Worm (Caenorhabditis elegans) whole organism, young adult: ENCODE data around the gene C45B2.8.

Experiments
- B0336.3 ChIP-seq: fragments of 200-800 bp; sonication (Bioruptor generic); IDR thresholded peaks from 2 replicates; pipeline ENCODE4 v1.3.6; 2022; ENCODE audit warnings: missing genetic modification characterization, missing compliant biosample characterization
- D2030.7 ChIP-seq: fragments of 200-800 bp; sonication (Bioruptor generic); IDR thresholded peaks from 2 replicates; pipeline ENCODE4 v1.3.6; 2022; ENCODE audit warnings: missing genetic modification reagents, missing genetic modification characterization, missing compliant biosample characterization
- F10E7.11 ChIP-seq: sonication (generic microtip); optimal IDR thresholded peaks from 2 replicates; lab custom pipeline; 2017; ENCODE audit warnings: mild to moderate bottlenecking, missing genetic modification characterization, moderate library complexity, missing compliant biosample characterization
- F23B12.7 ChIP-seq: sonication (generic microtip); optimal IDR thresholded peaks from 2 replicates; lab custom pipeline; 2017; ENCODE audit warnings: missing genetic modification characterization, mild to moderate bottlenecking, missing compliant biosample characterization, antibody characterized with exemption, moderate library complexity; ENCODE audit not compliant: insufficient read depth
- ama-1 ChIP-seq, 3 experiments: fragments of 150-350 bp in 1 of 3; sonication (generic microtip) in 2 of 3; optimal IDR thresholded peaks; 2 replicates each; lab custom pipeline; 2014 to 2018; ENCODE audit warnings: missing biosample characterization in 2 of 3, missing genetic modification characterization in 2 of 3, missing genetic modification reagents in 2 of 3
- efl-1 ChIP-seq: fragments of 150-350 bp; optimal IDR thresholded peaks from 2 replicates; lab custom pipeline; 2014; ENCODE audit warnings: missing biosample characterization, missing genetic modification reagents, missing genetic modification characterization
- ets-4 ChIP-seq: fragments of 200-800 bp; sonication (Bioruptor generic); optimal IDR thresholded peaks from 2 replicates; lab custom pipeline; 2018; ENCODE audit warnings: mild to moderate bottlenecking, missing genetic modification characterization, missing compliant biosample characterization
- mel-28 ChIP-seq: sonication (generic microtip); optimal IDR thresholded peaks from 2 replicates; lab custom pipeline; 2016; ENCODE audit warnings: borderline replicate concordance, mild to moderate bottlenecking, missing genetic modification characterization, missing compliant biosample characterization
- mxl-1 ChIP-seq: sonication (generic microtip); optimal IDR thresholded peaks from 2 replicates; lab custom pipeline; 2016; ENCODE audit warnings: missing genetic modification characterization, missing compliant biosample characterization
- nfya-2 ChIP-seq: fragments of 200-800 bp; sonication (Bioruptor generic); IDR thresholded peaks from 2 replicates; pipeline ENCODE4 v1.3.6; 2022; ENCODE audit warnings: missing genetic modification reagents, missing genetic modification characterization, missing compliant biosample characterization
- pha-4 ChIP-seq: fragments of 150-350 bp; sonication (generic microtip); optimal IDR thresholded peaks from 2 replicates; lab custom pipeline; 2014; ENCODE audit warnings: missing biosample characterization, missing genetic modification reagents, missing genetic modification characterization
- rcor-1 ChIP-seq: fragments of 200-800 bp; sonication (Bioruptor generic); IDR thresholded peaks from 2 replicates; pipeline ENCODE4 v1.3.6; 2022; ENCODE audit warnings: missing genetic modification reagents, missing genetic modification characterization, missing compliant biosample characterization
- snpc-4 ChIP-seq, 5 experiments: fragments of 150-350 bp in 1 of 5; sonication (generic microtip) in 4 of 5; optimal IDR thresholded peaks; 2 replicates each; lab custom pipeline; 2014 to 2018; ENCODE audit warnings: missing genetic modification characterization in 5 of 5, missing biosample characterization in 3 of 5, antibody characterized with exemption in 2 of 5, mild to moderate bottlenecking in 2 of 5, missing compliant biosample characterization in 2 of 5, missing genotype in 2 of 5, moderate library complexity in 2 of 5, missing genetic modification reagents in 1 of 5
- sptf-2 ChIP-seq: fragments of 200-800 bp; sonication (Bioruptor generic); optimal IDR thresholded peaks from 2 replicates; lab custom pipeline; 2018; ENCODE audit warnings: mild to moderate bottlenecking, missing genetic modification characterization, missing compliant biosample characterization

DNA sequence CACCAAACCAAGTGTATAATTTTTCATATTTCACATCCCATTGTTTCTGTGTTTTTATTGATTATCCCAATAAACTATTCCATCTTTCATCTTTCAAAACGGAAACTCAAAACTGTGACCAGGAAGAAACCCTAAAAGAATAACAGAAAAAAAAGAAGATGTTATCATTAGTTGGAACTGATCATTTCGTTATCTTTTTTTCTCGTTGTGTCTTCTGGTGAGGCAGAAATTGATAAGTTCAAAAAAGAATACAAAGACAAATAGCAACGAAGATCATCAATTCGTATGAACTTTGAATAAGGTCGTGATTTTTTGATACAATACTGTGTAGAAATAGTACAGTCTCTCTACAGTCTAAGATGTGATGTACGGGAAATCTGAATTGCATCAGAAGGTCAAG, 6.0 kb upstream of the C45B2.8 start:
- TF ChIP-seq sptf-2 (GFP tag; lab: Kevin White, UChicago) (no peak), ama-1 (optimal IDR thresholded peaks at IDR 0.05; lab: Kevin White, UChicago) (no peak), ama-1 (GFP tag; optimal IDR thresholded peaks at IDR 0.05; lab: Kevin White, UChicago) (no peak), F10E7.11 (no peak), pha-4 (tag; lab: Kevin White, UChicago) (no peak), B0336.3 (no peak), efl-1 (GFP tag; lab: Kevin White, UChicago) (no peak), D2030.7 (GFP tag; lab: Robert Waterston, UW) (no peak), ets-4 (GFP tag; lab: Kevin White, UChicago) (no peak), snpc-4 (GFP tag; optimal IDR thresholded peaks at IDR 0.05; lab: Kevin White, UChicago) (no peak), snpc-4 (tag; optimal IDR thresholded peaks at IDR 0.05; lab: Kevin White, UChicago) (no peak), nfya-2 (no peak), mel-28 (tag; lab: Kevin White, UChicago) (no peak), mxl-1 (tag; lab: Kevin White, UChicago) (no peak), F23B12.7 (tag; lab: Kevin White, UChicago) (no peak), rcor-1 (no peak)
